Worm (Caenorhabditis elegans): Measurements from ENCODE around the gene C34F6.7.

Gene C34F6.7

DNA sequence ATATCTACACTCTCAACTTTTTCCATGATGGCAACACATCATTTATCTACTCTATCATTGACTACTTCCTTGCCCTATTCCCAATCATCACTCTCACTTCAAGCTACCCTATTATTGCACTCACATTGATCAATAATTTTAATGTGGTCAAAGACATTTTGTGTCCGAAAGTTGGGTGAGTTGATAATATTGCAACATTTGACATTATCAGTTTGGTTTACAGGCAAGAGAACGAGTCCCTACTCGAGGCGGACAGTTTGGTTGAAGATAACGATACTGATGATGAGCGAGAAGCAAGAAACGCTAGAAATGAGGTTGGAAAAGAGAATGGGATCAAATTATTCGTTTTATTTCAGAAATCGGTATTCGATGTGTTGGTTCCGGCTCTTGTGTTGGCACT lies 49.4 kb upstream of the C34F6.7 start:
- TF ChIP-seq ceh-16 (tag; optimal IDR thresholded peaks at IDR 0.05) (no peak), fos-1 (tag; optimal IDR thresholded peaks at IDR 0.05) (peak; percentile 93), unc-39 (tag; optimal IDR thresholded peaks at IDR 0.05) (no peak)

ce11 chrX:11262319-11263074 lies 47.2 kb upstream of the C34F6.7 start, which contains the start of gene C03A3.2:
Gene C03A3.2, plus strand, starts transcription at chrX:11262848.
- TF ChIP-seq nhr-77 (tag; optimal IDR thresholded peaks at IDR 0.05) (no peak), zag-1 (tag; optimal IDR thresholded peaks at IDR 0.05) (peak; percentile 75), R02D3.7 (tag; optimal IDR thresholded peaks at IDR 0.05) (no peak), sem-4 (tag; optimal IDR thresholded peaks at IDR 0.05) (peak; percentile 49), elt-1 (tag; optimal IDR thresholded peaks at IDR 0.05) (no peak), elt-3 (tag; optimal IDR thresholded peaks at IDR 0.05) (no peak), gmeb-1 (tag; optimal IDR thresholded peaks at IDR 0.05) (no peak), fos-1 (tag; optimal IDR thresholded peaks at IDR 0.05) (peak; percentile 58), blmp-1 (tag; optimal IDR thresholded peaks at IDR 0.05; ENCODE audit: insufficient read depth) (peak; percentile 58), nhr-129 (tag; optimal IDR thresholded peaks at IDR 0.05) (peak; percentile 88), ceh-16 (tag; optimal IDR thresholded peaks at IDR 0.05) (peak; percentile 39), crh-2 (tag; optimal IDR thresholded peaks at IDR 0.05) (peak; percentile 87), ama-1 (optimal IDR thresholded peaks at IDR 0.05) (no peak), ztf-11 (tag; optimal IDR thresholded peaks at IDR 0.05) (no peak), C34F6.9 (tag; optimal IDR thresholded peaks at IDR 0.05) (peak; percentile 86), nhr-23 (tag; optimal IDR thresholded peaks at IDR 0.05) (no peak), egl-27 (tag; optimal IDR thresholded peaks at IDR 0.05) (peak; percentile 35), mbf-1 (tag; optimal IDR thresholded peaks at IDR 0.05) (no peak), Y55F3AM.14 (GFP tag; optimal IDR thresholded peaks at IDR 0.05) (no peak), F13H6.1 (tag; optimal IDR thresholded peaks at IDR 0.05) (peak; percentile 73), lin-11 (tag; optimal IDR thresholded peaks at IDR 0.05) (peak; percentile 80), aly-2 (tag; optimal IDR thresholded peaks at IDR 0.05) (no peak), lsy-2 (tag; optimal IDR thresholded peaks at IDR 0.05) (peak in 1 of 2 experiments; percentile 74), nhr-25 (tag; optimal IDR thresholded peaks at IDR 0.05) (peak; percentile 75), nhr-10 (tag; optimal IDR thresholded peaks at IDR 0.05) (no peak), mab-5 (tag; optimal IDR thresholded peaks at IDR 0.05) (peak; percentile 63), sma-3 (GFP tag; optimal IDR thresholded peaks at IDR 0.05) (no peak), mdl-1 (tag; optimal IDR thresholded peaks at IDR 0.05) (peak in 1 of 2 experiments; percentile 62), ceh-82 (tag; optimal IDR thresholded peaks at IDR 0.05) (no peak), nhr-11 (tag; optimal IDR thresholded peaks at IDR 0.05) (no peak), unc-62 (GFP tag; optimal IDR thresholded peaks at IDR 0.05) (no peak), ztf-1 (GFP tag; conservative IDR thresholded peaks at IDR 0.05) (no peak), sma-9 (GFP tag; optimal IDR thresholded peaks at IDR 0.05) (peak; percentile 66), sma-9 (tag; optimal IDR thresholded peaks at IDR 0.05) (no peak), nhr-12 (tag; optimal IDR thresholded peaks at IDR 0.05) (no peak), snpc-4 (tag; optimal IDR thresholded peaks at IDR 0.05) (peak; percentile 55), alr-1 (tag; optimal IDR thresholded peaks at IDR 0.05) (no peak), dmd-4 (tag; optimal IDR thresholded peaks at IDR 0.05) (no peak), lin-13 (GFP tag; optimal IDR thresholded peaks at IDR 0.05) (peak; percentile 67), lin-39 (tag; optimal IDR thresholded peaks at IDR 0.05) (no peak), ZK546.5 (tag; optimal IDR thresholded peaks at IDR 0.05) (no peak), skn-1 (tag; optimal IDR thresholded peaks at IDR 0.05) (no peak), nhr-6 (tag; optimal IDR thresholded peaks at IDR 0.05) (peak; percentile 24), nhr-237 (tag; optimal IDR thresholded peaks at IDR 0.05) (no peak), nhr-21 (tag; optimal IDR thresholded peaks at IDR 0.05) (no peak), unc-55 (GFP tag; optimal IDR thresholded peaks at IDR 0.05) (peak; percentile 82), ztf-4 (tag; optimal IDR thresholded peaks at IDR 0.05) (no peak), unc-39 (tag; optimal IDR thresholded peaks at IDR 0.05) (no peak), peb-1 (tag; optimal IDR thresholded peaks at IDR 0.05) (no peak)

Data from whole organism, L2 larva.